Fruit fly (Drosophila melanogaster) whole organism, embryonic: ENCODE results near the gene Cypl.

Experiments
- Aef1 ChIP-seq: fragments of 200-800 bp; sonication (Bioruptor generic); IDR thresholded peaks from 3 replicates; pipeline ENCODE4 v1.3.6; 2022; ENCODE audit warnings: missing biosample characterization, missing genetic modification characterization
- Atf-2 ChIP-seq: fragments of 200-800 bp; sonication (Bioruptor generic); optimal IDR thresholded peaks from 2 replicates; lab custom pipeline; 2016; ENCODE audit warnings: missing biosample characterization, missing genetic modification characterization
- Awh ChIP-seq: fragments of 200-800 bp; sonication (Bioruptor generic); IDR thresholded peaks from 2 replicates; pipeline ENCODE4, ENCODE4 v1.3.6; 2022; ENCODE audit warnings: missing biosample characterization, missing genetic modification characterization
- Bgb ChIP-seq: fragments of 200-800 bp; sonication (Bioruptor generic); IDR thresholded peaks from 2 replicates; pipeline ENCODE4 v1.3.6; 2022; ENCODE audit warnings: missing biosample characterization, missing genetic modification characterization; ENCODE audit not compliant: partially characterized antibody
- Blimp-1 ChIP-seq: fragments of 200-800 bp; sonication (Bioruptor generic); optimal IDR thresholded peaks from 3 replicates; lab custom pipeline; 2018; ENCODE audit warnings: missing biosample characterization, missing genetic modification characterization, mild to moderate bottlenecking, moderate library complexity, missing genetic modification reagents
- CG10366 ChIP-seq: fragments of 200-800 bp; sonication (Bioruptor generic); IDR thresholded peaks from 2 replicates; pipeline ENCODE4 v1.3.6; 2022; ENCODE audit warnings: missing biosample characterization, missing genetic modification characterization
- CG10543 ChIP-seq: fragments of 200-800 bp; sonication (Bioruptor generic); optimal IDR thresholded peaks from 3 replicates; lab custom pipeline; 2017; ENCODE audit warnings: missing biosample characterization, mild to moderate bottlenecking, missing genetic modification characterization, moderate library complexity
- CG10959 ChIP-seq: fragments of 200-800 bp; sonication (Bioruptor generic); IDR thresholded peaks from 2 replicates; pipeline ENCODE4 v1.3.6; 2022; ENCODE audit warnings: missing biosample characterization, missing genetic modification characterization
- CG12155 ChIP-seq: fragments of 200-800 bp; sonication (Bioruptor generic); optimal IDR thresholded peaks from 3 replicates; lab custom pipeline; 2016; ENCODE audit warnings: missing biosample characterization, missing genetic modification characterization
- CG12659 ChIP-seq: fragments of 200-800 bp; sonication (Bioruptor generic); optimal IDR thresholded peaks from 3 replicates; lab custom pipeline; 2017; ENCODE audit warnings: mild to moderate bottlenecking, missing biosample characterization, missing genetic modification reagents, missing genetic modification characterization
- CG15269 ChIP-seq: fragments of 200-800 bp; sonication (Bioruptor generic); optimal IDR thresholded peaks from 2 replicates; lab custom pipeline; 2018; ENCODE audit warnings: missing biosample characterization, mild to moderate bottlenecking, missing genetic modification characterization, moderate library complexity
- CG15514 ChIP-seq: fragments of 200-800 bp; sonication (Bioruptor generic); optimal IDR thresholded peaks from 3 replicates; lab custom pipeline; 2017; ENCODE audit warnings: missing biosample characterization, missing genetic modification characterization, mild to moderate bottlenecking, moderate library complexity, missing genetic modification reagents
- CG17829 ChIP-seq: fragments of 200-800 bp; optimal IDR thresholded peaks from 2 replicates; lab custom pipeline; 2019; ENCODE audit warnings: missing biosample characterization, mild to moderate bottlenecking, missing genetic modification characterization, moderate library complexity
- CG18011 ChIP-seq: fragments of 200-800 bp; sonication (Bioruptor generic); optimal IDR thresholded peaks from 2 replicates; lab custom pipeline; 2017; ENCODE audit warnings: missing biosample characterization, missing genetic modification characterization, mild to moderate bottlenecking, moderate library complexity, missing genotype
- CG2889 ChIP-seq: fragments of 200-800 bp; sonication (Bioruptor generic); IDR thresholded peaks from 3 replicates; pipeline ENCODE4 v1.3.6; 2022; ENCODE audit warnings: missing biosample characterization, missing genetic modification characterization
- CG30431 ChIP-seq: fragments of 200-800 bp; sonication (Bioruptor generic); optimal IDR thresholded peaks from 2 replicates; lab custom pipeline; 2017; ENCODE audit warnings: missing biosample characterization, missing genetic modification characterization
- CG3281 ChIP-seq: fragments of 200-800 bp; sonication (Bioruptor generic); optimal IDR thresholded peaks from 3 replicates; lab custom pipeline; 2017; ENCODE audit warnings: missing biosample characterization, mild to moderate bottlenecking, missing genetic modification characterization
- CG43689 ChIP-seq: fragments of 200-800 bp; sonication (Bioruptor generic); IDR thresholded peaks from 2 replicates; pipeline ENCODE4 v1.3.6; 2022; ENCODE audit warnings: missing biosample characterization, missing genetic modification characterization
- CG4730 ChIP-seq: fragments of 200-800 bp; sonication (Bioruptor generic); IDR thresholded peaks from 2 replicates; pipeline ENCODE4 v1.3.6; 2022; ENCODE audit warnings: missing biosample characterization, missing genetic modification characterization
- CG5245 ChIP-seq: fragments of 200-800 bp; sonication (Bioruptor generic); optimal IDR thresholded peaks from 3 replicates; lab custom pipeline; 2016; ENCODE audit warnings: missing biosample characterization, missing genetic modification characterization
- CG7745 ChIP-seq: fragments of 200-800 bp; sonication (Bioruptor generic); optimal IDR thresholded peaks from 2 replicates; lab custom pipeline; 2018; ENCODE audit warnings: missing biosample characterization, mild to moderate bottlenecking, missing genetic modification characterization, moderate library complexity
- CG8765 ChIP-seq: fragments of 200-800 bp; sonication (Bioruptor generic); IDR thresholded peaks from 2 replicates; pipeline ENCODE4 v1.3.6; 2022; ENCODE audit warnings: missing biosample characterization, missing genetic modification characterization
- CG8944 ChIP-seq: fragments of 200-800 bp; sonication (Bioruptor generic); optimal IDR thresholded peaks from 3 replicates; lab custom pipeline; 2016; ENCODE audit warnings: missing biosample characterization, missing genetic modification characterization
- Hr51 ChIP-seq, 2 experiments: fragments of 200-800 bp; sonication (Bioruptor generic); optimal IDR thresholded peaks; 2 replicates in 1 of 2; 3 replicates in 1 of 2; lab custom pipeline; 2016 to 2018; ENCODE audit warnings: missing biosample characterization in 2 of 2, missing genetic modification characterization in 2 of 2, mild to moderate bottlenecking in 1 of 2, moderate library complexity in 1 of 2
- Lim3 ChIP-seq: fragments of 200-800 bp; sonication (Bioruptor generic); IDR thresholded peaks from 2 replicates; pipeline ENCODE4 v1.3.6; 2022; ENCODE audit warnings: missing biosample characterization, missing genetic modification characterization
- Ptx1 ChIP-seq: fragments of 200-800 bp; sonication (Bioruptor generic); IDR thresholded peaks from 2 replicates; pipeline ENCODE4 v1.3.6; 2022; ENCODE audit warnings: missing biosample characterization, missing genetic modification characterization
- Rx ChIP-seq: fragments of 200-800 bp; sonication (Bioruptor generic); IDR thresholded peaks from 2 replicates; pipeline ENCODE4 v1.3.6; 2022; ENCODE audit warnings: missing biosample characterization, missing genetic modification characterization
- Scr ChIP-seq: fragments of 200-800 bp; sonication (Bioruptor generic); IDR thresholded peaks from 2 replicates; pipeline ENCODE4 v1.3.6; 2022; ENCODE audit warnings: missing biosample characterization, missing genetic modification characterization; ENCODE audit not compliant: partially characterized antibody
- Xbp1 ChIP-seq: fragments of 200-800 bp; sonication (Bioruptor generic); optimal IDR thresholded peaks from 3 replicates; lab custom pipeline; 2016; ENCODE audit warnings: missing biosample characterization, mild to moderate bottlenecking, missing genetic modification characterization
- al ChIP-seq: fragments of 200-800 bp; sonication (Bioruptor generic); IDR thresholded peaks from 2 replicates; pipeline ENCODE4 v1.3.6; 2022; ENCODE audit warnings: missing biosample characterization, missing genetic modification characterization
- bab2 ChIP-seq: fragments of 200-800 bp; sonication (Bioruptor generic); optimal IDR thresholded peaks from 2 replicates; lab custom pipeline; 2016; ENCODE audit warnings: missing biosample characterization, missing genetic modification characterization
- bigmax ChIP-seq: fragments of 200-800 bp; sonication (Bioruptor generic); optimal IDR thresholded peaks from 2 replicates; lab custom pipeline; 2018; ENCODE audit warnings: missing biosample characterization, mild to moderate bottlenecking, missing genetic modification characterization
- croc ChIP-seq: fragments of 200-800 bp; sonication (Bioruptor generic); conservative IDR thresholded peaks from 3 replicates; pipeline ENCODE4 v1.3.6; 2022; ENCODE audit warnings: missing biosample characterization, missing genetic modification characterization
- crp ChIP-seq, 2 experiments: fragments of 200-800 bp; sonication (Bioruptor generic); optimal IDR thresholded peaks; 2 replicates in 1 of 2; 3 replicates in 1 of 2; lab custom pipeline; 2017; ENCODE audit warnings: missing biosample characterization in 2 of 2, missing genetic modification characterization in 2 of 2, mild to moderate bottlenecking in 1 of 2, moderate library complexity in 1 of 2
- cwo ChIP-seq: fragments of 200-800 bp; sonication (Bioruptor generic); optimal IDR thresholded peaks from 3 replicates; lab custom pipeline; 2017; ENCODE audit warnings: missing biosample characterization, missing genetic modification characterization, mild to moderate bottlenecking, moderate library complexity, missing genetic modification reagents
- dmrt99B ChIP-seq: fragments of 200-800 bp; sonication (Bioruptor generic); optimal IDR thresholded peaks from 2 replicates; lab custom pipeline; 2018; ENCODE audit warnings: missing biosample characterization, mild to moderate bottlenecking, missing genetic modification characterization, moderate library complexity
- dysf ChIP-seq: fragments of 200-800 bp; sonication (Bioruptor generic); IDR thresholded peaks from 3 replicates; pipeline ENCODE4 v1.3.6; 2022; ENCODE audit warnings: missing biosample characterization, missing genetic modification characterization
- esg ChIP-seq: fragments of 200-800 bp; sonication (Bioruptor generic); conservative IDR thresholded peaks from 2 replicates; pipeline ENCODE4 v1.3.6; 2022; ENCODE audit warnings: missing biosample characterization, missing genetic modification characterization
- luna ChIP-seq: fragments of 200-800 bp; sonication (Bioruptor generic); optimal IDR thresholded peaks from 2 replicates; lab custom pipeline; 2016; ENCODE audit warnings: missing biosample characterization, missing genetic modification characterization
- nmo ChIP-seq: fragments of 200-800 bp; sonication (Bioruptor generic); optimal IDR thresholded peaks from 2 replicates; lab custom pipeline; 2018; ENCODE audit warnings: missing biosample characterization, mild to moderate bottlenecking, missing genetic modification characterization, moderate library complexity
- org-1 ChIP-seq: fragments of 200-800 bp; sonication (Bioruptor generic); optimal IDR thresholded peaks from 2 replicates; lab custom pipeline; 2017; ENCODE audit warnings: missing biosample characterization, missing genetic modification characterization
- pfk ChIP-seq: fragments of 200-800 bp; sonication (Bioruptor generic); optimal IDR thresholded peaks from 2 replicates; lab custom pipeline; 2018; ENCODE audit warnings: missing biosample characterization, mild to moderate bottlenecking, missing genetic modification characterization, moderate library complexity
- pho ChIP-seq: fragments of 200-800 bp; sonication (Bioruptor generic); optimal IDR thresholded peaks from 2 replicates; lab custom pipeline; 2016; ENCODE audit warnings: missing biosample characterization, missing genetic modification characterization
- repo ChIP-seq: fragments of 200-800 bp; sonication (Bioruptor generic); optimal IDR thresholded peaks from 2 replicates; lab custom pipeline; 2016; ENCODE audit warnings: missing biosample characterization, missing genetic modification characterization
- ro ChIP-seq: fragments of 200-800 bp; sonication (Bioruptor generic); IDR thresholded peaks from 2 replicates; pipeline ENCODE4 v1.3.6; 2022; ENCODE audit warnings: missing biosample characterization, missing genetic modification characterization
- schlank ChIP-seq: fragments of 200-800 bp; sonication (Bioruptor generic); optimal IDR thresholded peaks from 2 replicates; lab custom pipeline; 2018; ENCODE audit warnings: missing biosample characterization, mild to moderate bottlenecking, missing genetic modification characterization
- seq ChIP-seq: fragments of 200-800 bp; sonication (Bioruptor generic); IDR thresholded peaks from 2 replicates; pipeline ENCODE4 v1.3.6; 2022; ENCODE audit warnings: missing biosample characterization, missing genetic modification characterization
- slou ChIP-seq: fragments of 200-800 bp; sonication (Bioruptor generic); optimal IDR thresholded peaks from 3 replicates; lab custom pipeline; 2016; ENCODE audit warnings: missing biosample characterization, missing genetic modification characterization
- sob ChIP-seq: fragments of 200-800 bp; sonication (Bioruptor generic); IDR thresholded peaks from 2 replicates; pipeline ENCODE4 v1.3.6; 2022; ENCODE audit warnings: missing biosample characterization, missing genetic modification characterization
- sqz ChIP-seq: fragments of 200-800 bp; sonication (Bioruptor generic); optimal IDR thresholded peaks from 3 replicates; lab custom pipeline; 2018; ENCODE audit warnings: missing biosample characterization, mild to moderate bottlenecking, missing genetic modification characterization
- stwl ChIP-seq: fragments of 200-800 bp; sonication (Bioruptor generic); optimal IDR thresholded peaks from 3 replicates; lab custom pipeline; 2018; ENCODE audit warnings: missing biosample characterization, mild to moderate bottlenecking, missing genetic modification characterization, moderate library complexity
- tx ChIP-seq: fragments of 200-800 bp; sonication (Bioruptor generic); optimal IDR thresholded peaks from 2 replicates; lab custom pipeline; 2016; ENCODE audit warnings: missing biosample characterization, missing genetic modification characterization

Cypl gene

dm6 chr3L:554577-554976, 11.8 kb upstream of the Cypl start (continued):
- TF ChIP-seq nmo (GFP tag; lab: Kevin White, UChicago): peak; percentile 42
- no peak for TF ChIP-seq pfk (GFP tag; lab: Kevin White, UChicago)
- TF ChIP-seq CG17829 (tag; lab: Kevin White, UChicago): peak; percentile 65
- peak; percentile 51 for TF ChIP-seq Xbp1
- TF ChIP-seq pho (GFP tag; lab: Kevin White, UChicago): peak; percentile 18
- TF ChIP-seq croc (GFP tag; lab: Robert Waterston, UW): no peak; the same call in 2 of the 3 replicates
- TF ChIP-seq ro: no peak
- no peak for TF ChIP-seq tx (GFP tag; lab: Kevin White, UChicago)
- peak; percentile 64 for TF ChIP-seq sob (GFP tag; lab: Robert Waterston, UW)
- peak; percentile 52 for TF ChIP-seq CG15269 (tag; lab: Kevin White, UChicago)
- no peak for TF ChIP-seq org-1
- no peak; the same call in 1 of the 2 replicates for TF ChIP-seq esg (GFP tag; lab: Robert Waterston, UW)
- TF ChIP-seq dysf (GFP tag; lab: Robert Waterston, UW): peak; percentile 76
- TF ChIP-seq CG3281 (GFP tag; lab: Kevin White, UChicago): peak; percentile 63
- TF ChIP-seq luna: no peak
- 0 out of 2 replicates have a peak, but pooled peaks have one; percentile 39 for TF ChIP-seq CG4730 (GFP tag; lab: Robert Waterston, UW)
- peak; percentile 13 for TF ChIP-seq Atf-2 (GFP tag; lab: Kevin White, UChicago)
- TF ChIP-seq Ptx1 (GFP tag; lab: Robert Waterston, UW): peak; percentile 65
- no peak for TF ChIP-seq CG18011 (GFP tag; lab: Kevin White, UChicago)
- TF ChIP-seq CG30431 (GFP tag; lab: Kevin White, UChicago): no peak
- TF ChIP-seq CG10366 (GFP tag; lab: Robert Waterston, UW): no peak
- no peak for TF ChIP-seq bab2
- TF ChIP-seq CG10543 (GFP tag; lab: Kevin White, UChicago): no peak
- TF ChIP-seq slou (GFP tag; lab: Kevin White, UChicago): peak; percentile 6
- TF ChIP-seq CG12659 (GFP tag; lab: Kevin White, UChicago): peak; percentile 49
- TF ChIP-seq CG43689: no peak
- no peak for TF ChIP-seq sqz (GFP tag; lab: Kevin White, UChicago)
- TF ChIP-seq CG8944: peak; percentile 3
- TF ChIP-seq seq: no peak
- TF ChIP-seq Blimp-1 (GFP tag; lab: Kevin White, UChicago): peak; percentile 51
- TF ChIP-seq Lim3 (GFP tag; lab: Robert Waterston, UW): no peak
- TF ChIP-seq CG8765: no peak

- peak; percentile 66 for TF ChIP-seq schlank (tag; lab: Kevin White, UChicago)
- TF ChIP-seq Hr51 (GFP tag; optimal IDR thresholded peaks at IDR 0.05; lab: Kevin White, UChicago): peak; percentile 53 to 80
- TF ChIP-seq CG2889: peak; percentile 56; the same call in 1 of the 3 replicates
- peak; percentile 73 for TF ChIP-seq CG15514 (GFP tag; lab: Kevin White, UChicago)
- peak in 1 of 2 experiments; percentile 7 for TF ChIP-seq crp (GFP tag; optimal IDR thresholded peaks at IDR 0.05; lab: Kevin White, UChicago)
- peak; percentile 49 for TF ChIP-seq CG12155
- TF ChIP-seq al: peak; percentile 57
- TF ChIP-seq Rx (GFP tag; lab: Robert Waterston, UW): peak; percentile 74
- peak; percentile 43; the same call in 1 of the 3 replicates for TF ChIP-seq Aef1 (GFP tag; lab: Robert Waterston, UW)
- no peak for TF ChIP-seq Scr (GFP tag; lab: Robert Waterston, UW)
- TF ChIP-seq dmrt99B (tag; lab: Kevin White, UChicago): peak; percentile 83
- TF ChIP-seq cwo: peak; percentile 75
- TF ChIP-seq bigmax: no peak
- TF ChIP-seq Awh (GFP tag; lab: Robert Waterston, UW): peak; percentile 79
- no peak for TF ChIP-seq CG7745 (tag; lab: Kevin White, UChicago)
- TF ChIP-seq Bgb (GFP tag; lab: Robert Waterston, UW): no peak
- TF ChIP-seq CG10959 (GFP tag; lab: Robert Waterston, UW): no peak; the same call in 1 of the 2 replicates
- peak; percentile 65 for TF ChIP-seq CG5245 (GFP tag; lab: Kevin White, UChicago)
- TF ChIP-seq stwl: no peak
- TF ChIP-seq repo (GFP tag; lab: Kevin White, UChicago): peak; percentile 53
These were observed 10.2 kb upstream of the Cypl start for dm6 chr3L:552950-553349.
